Worm (Caenorhabditis elegans) whole organism, L3 larva: ENCODE measurements around the gene F59A6.12.

Experiments
- aly-2 ChIP-seq: fragments of 150-350 bp; optimal IDR thresholded peaks from 2 replicates; lab custom pipeline; 2014; ENCODE audit warnings: missing biosample characterization, missing genetic modification characterization
- lin-39 ChIP-seq: fragments of 150-350 bp; optimal IDR thresholded peaks from 2 replicates; lab custom pipeline; 2018; ENCODE audit warnings: missing biosample characterization, missing genetic modification reagents, missing genetic modification characterization
- nhr-12 ChIP-seq: fragments of 150-350 bp; optimal IDR thresholded peaks from 2 replicates; lab custom pipeline; 2014; ENCODE audit warnings: missing biosample characterization, missing genetic modification characterization
- nhr-23 ChIP-seq: fragments of 150-350 bp; optimal IDR thresholded peaks from 2 replicates; lab custom pipeline; 2014; ENCODE audit warnings: missing biosample characterization, missing genetic modification reagents, missing genetic modification characterization
- nhr-76 ChIP-seq: fragments of 150-350 bp; sonication (generic microtip); optimal IDR thresholded peaks from 5 replicates; lab custom pipeline; 2014; ENCODE audit warnings: missing biosample characterization, missing genetic modification characterization
- pqm-1 ChIP-seq: fragments of 150-350 bp; optimal IDR thresholded peaks from 2 replicates; lab custom pipeline; 2017; ENCODE audit warnings: missing biosample characterization, missing genetic modification characterization, inconsistent platforms
- snpc-4 ChIP-seq: fragments of 150-350 bp; optimal IDR thresholded peaks from 2 replicates; lab custom pipeline; 2014; ENCODE audit warnings: missing biosample characterization, missing genetic modification characterization
- unc-39 ChIP-seq: sonication (generic microtip); optimal IDR thresholded peaks from 4 replicates; lab custom pipeline; 2017; ENCODE audit warnings: missing biosample characterization, missing genetic modification characterization

- TF ChIP-seq snpc-4 (tag; lab: Kevin White, UChicago) (no peak), unc-39 (no peak), lin-39 (tag; lab: Kevin White, UChicago) (no peak), pqm-1 (tag; lab: Kevin White, UChicago) (no peak), aly-2 (tag; lab: Kevin White, UChicago) (no peak), nhr-12 (tag; lab: Kevin White, UChicago) (no peak), nhr-76 (tag; lab: Kevin White, UChicago) (no peak), nhr-23 (tag; lab: Kevin White, UChicago) (no peak)
Measured at ce11 chrII:4984151-4984550, 27.7 kb downstream of the F59A6.12 start.
